Worm (Caenorhabditis elegans) whole organism, L4 larva: ENCODE results near the gene F35F10.1.

ENCODE experiments used
- D1046.2 ChIP-seq: fragments of 200-800 bp; sonication (Bioruptor generic); IDR thresholded peaks from 2 replicates; pipeline ENCODE4 v1.3.6; 2022; ENCODE audit warnings: missing genetic modification characterization, missing compliant biosample characterization
- F37D6.2 ChIP-seq: sonication (generic microtip); optimal IDR thresholded peaks from 2 replicates; lab custom pipeline; 2016; ENCODE audit warnings: mild to moderate bottlenecking, missing genetic modification characterization, missing compliant biosample characterization
- F44E2.7 ChIP-seq: fragments of 200-800 bp; sonication (Bioruptor generic); IDR thresholded peaks from 2 replicates; pipeline ENCODE4 v2.1.2; 2022; ENCODE audit warnings: missing genetic modification characterization, missing compliant biosample characterization
- T26A8.4 ChIP-seq: fragments of 200-800 bp; sonication (Bioruptor generic); IDR thresholded peaks from 2 replicates; pipeline ENCODE4 v1.3.6; 2022; ENCODE audit warnings: missing genetic modification characterization, missing compliant biosample characterization
- ZK337.2 ChIP-seq: fragments of 200-800 bp; sonication (Bioruptor generic); IDR thresholded peaks from 2 replicates; pipeline ENCODE4 v1.3.6; 2022; ENCODE audit warnings: missing genetic modification reagents, missing genetic modification characterization, missing compliant biosample characterization
- aha-1 ChIP-seq: fragments of 150-350 bp; peaks from one replicate; lab custom pipeline; 2014; ENCODE audit warnings: missing biosample characterization, missing genetic modification characterization
- attf-4 ChIP-seq: sonication (generic microtip); optimal IDR thresholded peaks from 3 replicates; lab custom pipeline; 2017; ENCODE audit warnings: missing biosample characterization, missing genetic modification characterization
- ceh-20 ChIP-seq: fragments of 200-800 bp; sonication (Bioruptor generic); IDR thresholded peaks from 2 replicates; pipeline ENCODE4 v1.3.6; 2022; ENCODE audit warnings: missing genetic modification reagents, missing genetic modification characterization, missing compliant biosample characterization
- ceh-82 ChIP-seq: sonication (generic microtip); optimal IDR thresholded peaks from 2 replicates; lab custom pipeline; 2017; ENCODE audit warnings: missing biosample characterization, missing genetic modification characterization
- cey-2 ChIP-seq: sonication (generic microtip); optimal IDR thresholded peaks from 3 replicates; lab custom pipeline; 2017; ENCODE audit warnings: missing genetic modification characterization, mild to moderate bottlenecking, missing compliant biosample characterization, antibody characterized with exemption, borderline replicate concordance; ENCODE audit not compliant: insufficient read depth
- daf-12 ChIP-seq: fragments of 150-350 bp; optimal IDR thresholded peaks from 2 replicates; lab custom pipeline; 2014; ENCODE audit warnings: missing biosample characterization, missing genetic modification reagents, missing genetic modification characterization
- daf-8 ChIP-seq: fragments of 200-800 bp; sonication (Bioruptor generic); IDR thresholded peaks from 2 replicates; pipeline ENCODE4 v1.3.6; 2022; ENCODE audit warnings: missing genetic modification characterization, missing compliant biosample characterization
- dmd-8 ChIP-seq: fragments of 200-800 bp; sonication (Bioruptor generic); IDR thresholded peaks from 2 replicates; pipeline ENCODE4 v1.3.6; 2022; ENCODE audit warnings: missing genetic modification characterization, missing compliant biosample characterization
- dmd-9 ChIP-seq: fragments of 200-800 bp; sonication (Bioruptor generic); IDR thresholded peaks from 2 replicates; pipeline ENCODE4 v1.3.6; 2022; ENCODE audit warnings: missing genetic modification reagents, missing genetic modification characterization, missing compliant biosample characterization
- dpl-1 ChIP-seq: fragments of 150-350 bp; optimal IDR thresholded peaks from 2 replicates; lab custom pipeline; 2014; ENCODE audit warnings: missing biosample characterization, missing genetic modification reagents, missing genetic modification characterization
- duxl-1 ChIP-seq: sonication (generic microtip); optimal IDR thresholded peaks from 2 replicates; lab custom pipeline; 2016; ENCODE audit warnings: mild to moderate bottlenecking, missing genetic modification characterization, moderate library complexity, missing compliant biosample characterization; ENCODE audit not compliant: poor library complexity
- jun-1 ChIP-seq: fragments of 150-350 bp; optimal IDR thresholded peaks from 2 replicates; lab custom pipeline; 2014; ENCODE audit warnings: missing biosample characterization, missing genetic modification reagents, missing genetic modification characterization
- lin-1 ChIP-seq: fragments of 200-800 bp; sonication (Bioruptor generic); IDR thresholded peaks from 2 replicates; pipeline ENCODE4 v1.3.6; 2022; ENCODE audit warnings: missing genetic modification reagents, missing genetic modification characterization, missing compliant biosample characterization
- lin-13 ChIP-seq: fragments of 150-350 bp; optimal IDR thresholded peaks from 2 replicates; lab custom pipeline; 2014; ENCODE audit warnings: missing biosample characterization, missing genetic modification reagents, missing genetic modification characterization
- lin-39 ChIP-seq: fragments of 150-350 bp; optimal IDR thresholded peaks from 2 replicates; lab custom pipeline; 2014; ENCODE audit warnings: missing biosample characterization, missing genetic modification reagents, missing genetic modification characterization
- mdt-29 ChIP-seq: fragments of 200-800 bp; sonication (Bioruptor generic); IDR thresholded peaks from 2 replicates; pipeline ENCODE4 v1.3.6; 2022; ENCODE audit warnings: missing genetic modification reagents, missing genetic modification characterization, missing compliant biosample characterization
- nhr-11 ChIP-seq: fragments of 150-350 bp; optimal IDR thresholded peaks from 2 replicates; lab custom pipeline; 2014; ENCODE audit warnings: missing biosample characterization, missing genetic modification characterization
- nhr-41 ChIP-seq: fragments of 200-800 bp; sonication (Bioruptor generic); IDR thresholded peaks from 2 replicates; pipeline ENCODE4 v1.3.6; 2022; ENCODE audit warnings: missing genetic modification reagents, missing genetic modification characterization, missing compliant biosample characterization
- nhr-76 ChIP-seq: fragments of 150-350 bp; optimal IDR thresholded peaks from 2 replicates; lab custom pipeline; 2014; ENCODE audit warnings: missing biosample characterization, missing genetic modification characterization
- pha-4 ChIP-seq, 2 experiments: fragments of 150-350 bp in 1 of 2; fragments of 200-800 bp in 1 of 2; sonication (Bioruptor generic) in 1 of 2; IDR thresholded peaks in 1 of 2; optimal IDR thresholded peaks in 1 of 2; 2 replicates each; pipeline versions ENCODE4 v1.3.6 to Lab custom; 2014 to 2022; ENCODE audit warnings: missing genetic modification characterization in 2 of 2, missing genetic modification reagents in 2 of 2, missing biosample characterization in 1 of 2, missing compliant biosample characterization in 1 of 2
- php-3 ChIP-seq: fragments of 200-800 bp; sonication (Bioruptor generic); IDR thresholded peaks from 2 replicates; pipeline ENCODE4 v1.3.6; 2022; ENCODE audit warnings: missing genetic modification reagents, missing genetic modification characterization, missing compliant biosample characterization
- skn-1 ChIP-seq: fragments of 150-350 bp; optimal IDR thresholded peaks from 2 replicates; lab custom pipeline; 2014; ENCODE audit warnings: missing biosample characterization, missing genetic modification characterization
- snpc-1.2 ChIP-seq: fragments of 200-800 bp; sonication (Bioruptor generic); IDR thresholded peaks from 2 replicates; pipeline ENCODE4 v1.3.6; 2022; ENCODE audit warnings: missing genetic modification reagents, missing genetic modification characterization, missing compliant biosample characterization
- spr-3 ChIP-seq: fragments of 200-800 bp; sonication (Bioruptor generic); optimal IDR thresholded peaks from 2 replicates; lab custom pipeline; 2018; ENCODE audit warnings: mild to moderate bottlenecking, missing genetic modification characterization, missing compliant biosample characterization
- tag-97 ChIP-seq: fragments of 200-800 bp; sonication (Bioruptor generic); IDR thresholded peaks from 2 replicates; pipeline ENCODE4 v1.3.6; 2022; ENCODE audit warnings: missing genetic modification characterization, missing compliant biosample characterization
- unc-130 ChIP-seq: sonication (generic microtip); optimal IDR thresholded peaks from 2 replicates; lab custom pipeline; 2016; ENCODE audit warnings: missing genetic modification reagents, missing genetic modification characterization, missing compliant biosample characterization
- vab-7 ChIP-seq: fragments of 200-800 bp; sonication (Bioruptor generic); IDR thresholded peaks from 2 replicates; pipeline ENCODE4 v1.3.6; 2022; ENCODE audit warnings: missing genetic modification reagents, missing genetic modification characterization, missing compliant biosample characterization
- zag-1 ChIP-seq: fragments of 150-350 bp; optimal IDR thresholded peaks from 2 replicates; lab custom pipeline; 2014; ENCODE audit warnings: missing biosample characterization, missing genetic modification characterization
- zip-2 ChIP-seq: fragments of 150-350 bp; optimal IDR thresholded peaks from 2 replicates; lab custom pipeline; 2014; ENCODE audit warnings: missing biosample characterization, missing genetic modification characterization

Gene F35F10.1

DNA sequence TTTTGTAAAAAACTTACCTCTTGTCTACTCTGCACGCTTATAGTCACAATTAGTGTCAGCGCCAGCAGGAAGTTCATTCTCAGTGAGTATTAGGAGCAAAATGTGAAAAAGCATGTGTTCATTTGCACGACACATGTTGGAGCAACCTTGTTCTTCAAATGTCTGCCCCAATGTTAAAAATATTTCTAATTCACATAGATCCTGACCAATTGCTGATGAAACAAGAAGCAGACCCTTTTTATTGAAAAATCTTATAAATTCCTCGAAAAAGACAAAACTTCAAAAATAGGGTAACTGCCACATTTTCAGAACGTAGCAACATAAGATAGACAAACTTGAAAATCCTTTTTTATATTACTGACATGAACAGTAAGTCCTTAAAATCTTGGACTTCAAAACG lies 8.1 kb downstream of the F35F10.1 start, which contains the start of gene C17B7.8:
C17B7.8 (minus strand) TSS at position 101 of the 400 bp plus-strand sequence.
- peak; percentile 31 for TF ChIP-seq aha-1
- no peak for TF ChIP-seq unc-130 (GFP tag; lab: Kevin White, UChicago)

DNA sequence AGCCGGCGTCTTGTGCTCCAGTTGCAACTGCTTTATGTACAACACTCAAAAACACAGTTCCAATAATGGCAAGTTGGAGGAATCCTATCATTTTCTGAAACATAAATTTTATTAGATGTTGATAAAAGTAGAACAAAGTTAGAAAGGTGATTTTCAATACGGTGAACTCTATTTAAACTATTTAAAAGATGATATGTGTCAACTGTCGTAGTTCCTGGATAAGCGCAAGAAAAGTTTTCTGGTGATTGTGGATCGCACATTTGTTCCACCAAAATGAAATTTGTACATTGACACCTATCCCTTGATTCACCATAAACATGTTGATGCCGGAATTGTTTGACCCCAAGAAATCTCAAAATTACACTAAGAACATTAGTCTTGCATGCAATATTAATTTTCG lies 15.9 kb downstream of the F35F10.1 start, which contains the start of gene C17B7.9:
C17B7.9 (minus strand) TSS at position 101 of the 400 bp plus-strand sequence.
- TF ChIP-seq mdt-29 (no peak), ceh-20 (GFP tag; lab: Robert Waterston, UW) (no peak), daf-8 (GFP tag; lab: Robert Waterston, UW) (no peak), F44E2.7 (GFP tag; lab: Robert Waterston, UW) (no peak), pha-4 (GFP tag; IDR thresholded peaks at IDR 0.05; lab: Robert Waterston, UW) (no peak), pha-4 (tag; optimal IDR thresholded peaks at IDR 0.05; lab: Kevin White, UChicago) (no peak), php-3 (no peak), daf-12 (tag; lab: Kevin White, UChicago) (no peak), zag-1 (tag; lab: Kevin White, UChicago) (no peak), ZK337.2 (no peak), vab-7 (GFP tag; lab: Robert Waterston, UW) (no peak), attf-4 (tag; lab: Kevin White, UChicago) (no peak), D1046.2 (GFP tag; lab: Robert Waterston, UW) (no peak), spr-3 (GFP tag; lab: Kevin White, UChicago) (no peak), dpl-1 (GFP tag; lab: Kevin White, UChicago) (no peak), dmd-9 (no peak), nhr-76 (tag; lab: Kevin White, UChicago) (no peak), ceh-82 (tag; lab: Kevin White, UChicago) (no peak), jun-1 (tag; lab: Kevin White, UChicago) (no peak)

DNA sequence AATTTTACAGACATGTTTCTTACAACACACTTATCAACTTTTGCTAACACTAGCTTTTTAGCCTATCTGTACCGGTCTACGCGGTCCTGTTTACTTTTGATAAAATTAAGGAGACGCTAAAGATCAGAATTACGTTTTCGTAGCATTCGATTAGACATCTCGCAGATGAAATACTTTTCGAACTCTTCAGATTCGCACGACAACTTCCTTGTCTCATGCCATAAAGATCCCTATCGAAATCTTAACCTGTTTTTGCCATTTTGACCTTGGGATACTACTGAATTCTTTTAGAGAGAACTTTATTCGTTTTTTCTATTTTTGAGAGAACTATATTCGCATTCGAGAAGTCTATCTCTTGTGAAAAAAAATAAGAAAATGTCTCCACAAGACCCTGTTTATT lies 17.2 kb downstream of the F35F10.1 start, which contains the start of gene C17B7.5:
C17B7.5 (plus strand) TSS at position 301 of the 400 bp plus-strand sequence.
- TF ChIP-seq ZK337.2, result no peak

DNA sequence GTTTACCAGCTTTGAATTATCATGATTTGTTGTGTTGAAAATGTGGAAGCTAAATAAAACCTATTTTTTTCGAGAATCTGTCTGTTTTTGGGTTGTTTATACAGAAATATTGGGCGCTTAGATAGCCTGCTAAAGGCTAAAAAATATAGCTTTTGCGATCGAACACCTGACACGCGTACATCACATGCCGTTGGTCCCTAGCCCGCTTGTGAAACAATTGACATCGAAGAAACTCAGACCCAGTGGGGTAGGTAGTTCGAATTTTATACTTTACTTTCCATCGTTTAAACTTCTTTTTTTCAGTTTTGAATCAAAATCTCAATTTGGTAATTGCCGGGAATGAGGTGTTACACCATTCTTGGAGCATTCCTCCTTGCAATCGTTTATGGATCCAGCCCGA lies 22.9 kb downstream of the F35F10.1 start, which contains the start of gene C17B7.4:
C17B7.4 (plus strand) TSS at position 301 of the 400 bp plus-strand sequence.
- no peak for TF ChIP-seq nhr-76 (tag; lab: Kevin White, UChicago)
- no peak for TF ChIP-seq nhr-41 (GFP tag; lab: Robert Waterston, UW)
- TF ChIP-seq lin-39 (tag; lab: Kevin White, UChicago), result no peak
- TF ChIP-seq snpc-1.2 (GFP tag; lab: Robert Waterston, UW), result no peak
- TF ChIP-seq skn-1 (tag; lab: Kevin White, UChicago), result no peak
- TF ChIP-seq lin-13 (GFP tag; lab: Kevin White, UChicago), result no peak
- TF ChIP-seq F44E2.7 (GFP tag; lab: Robert Waterston, UW), result no peak
- no peak for TF ChIP-seq zip-2 (tag; lab: Kevin White, UChicago)
- no peak for TF ChIP-seq duxl-1 (tag; lab: Kevin White, UChicago)
- no peak for TF ChIP-seq dmd-9
- TF ChIP-seq F37D6.2 (tag; lab: Kevin White, UChicago), result no peak
- TF ChIP-seq dmd-8 (GFP tag; lab: Robert Waterston, UW), result no peak
- TF ChIP-seq jun-1 (tag; lab: Kevin White, UChicago), result no peak
- no peak for TF ChIP-seq nhr-11
- TF ChIP-seq tag-97 (GFP tag; lab: Robert Waterston, UW), result no peak
- no peak for TF ChIP-seq pha-4 (GFP tag; IDR thresholded peaks at IDR 0.05; lab: Robert Waterston, UW)
- no peak for TF ChIP-seq pha-4 (tag; optimal IDR thresholded peaks at IDR 0.05; lab: Kevin White, UChicago)
- no peak for TF ChIP-seq cey-2 (tag; lab: Kevin White, UChicago)
- no peak for TF ChIP-seq T26A8.4
- TF ChIP-seq lin-1, result no peak
- no peak for TF ChIP-seq dpl-1 (GFP tag; lab: Kevin White, UChicago)
